Fruit fly (Drosophila melanogaster) whole organism, embryonic: ENCODE results near the gene rictor.
A peak's percentile ranks its signal among the peaks of the same experiment; 100 is the strongest.

Source experiments
- Awh ChIP-seq: fragments of 200-800 bp; sonication (Bioruptor generic); IDR thresholded peaks from 2 replicates; pipeline ENCODE4, ENCODE4 v1.3.6; 2022; ENCODE audit warnings: missing biosample characterization, missing genetic modification characterization
- B-H1 ChIP-seq: fragments of 200-800 bp; sonication (Bioruptor generic); IDR thresholded peaks from 3 replicates; pipeline ENCODE4 v1.3.6; 2022; ENCODE audit warnings: missing biosample characterization, missing genetic modification characterization
- CG10321 ChIP-seq: fragments of 200-800 bp; sonication (Bioruptor generic); IDR thresholded peaks from 2 replicates; pipeline ENCODE4 v1.3.6; 2022; ENCODE audit warnings: missing biosample characterization, missing genetic modification characterization
- CG10543 ChIP-seq: fragments of 200-800 bp; sonication (Bioruptor generic); optimal IDR thresholded peaks from 3 replicates; lab custom pipeline; 2017; ENCODE audit warnings: missing biosample characterization, mild to moderate bottlenecking, missing genetic modification characterization, moderate library complexity
- CG10565 ChIP-seq: fragments of 200-800 bp; sonication (Bioruptor generic); optimal IDR thresholded peaks from 3 replicates; lab custom pipeline; 2016; ENCODE audit warnings: missing biosample characterization, mild to moderate bottlenecking, missing genetic modification characterization
- CG11093 ChIP-seq: fragments of 200-800 bp; sonication (Bioruptor generic); IDR thresholded peaks from 3 replicates; pipeline ENCODE4 v1.3.6; 2022; ENCODE audit warnings: missing biosample characterization, missing genetic modification characterization
- CG11398 ChIP-seq: fragments of 200-800 bp; sonication (Bioruptor generic); optimal IDR thresholded peaks from 2 replicates; lab custom pipeline; 2016; ENCODE audit warnings: missing biosample characterization, missing genetic modification characterization
- CG11695 ChIP-seq: fragments of 200-800 bp; sonication (Bioruptor generic); IDR thresholded peaks from 3 replicates; pipeline ENCODE4 v1.3.6; 2022; ENCODE audit warnings: missing biosample characterization, missing genetic modification characterization
- CG12219 ChIP-seq: fragments of 200-800 bp; sonication (Bioruptor generic); optimal IDR thresholded peaks from 3 replicates; lab custom pipeline; 2018; ENCODE audit warnings: missing biosample characterization, mild to moderate bottlenecking, missing genetic modification characterization
- CG1233 ChIP-seq: fragments of 200-800 bp; sonication (Bioruptor generic); optimal IDR thresholded peaks from 4 replicates; lab custom pipeline; 2018; ENCODE audit warnings: missing biosample characterization, mild to moderate bottlenecking, missing genetic modification characterization
- CG14710 ChIP-seq: fragments of 200-800 bp; sonication (Bioruptor generic); optimal IDR thresholded peaks from 3 replicates; lab custom pipeline; 2019; ENCODE audit warnings: missing biosample characterization, mild to moderate bottlenecking, missing genetic modification characterization, moderate library complexity
- CG14965 ChIP-seq: fragments of 200-800 bp; sonication (Bioruptor generic); optimal IDR thresholded peaks from 2 replicates; lab custom pipeline; 2016; ENCODE audit warnings: missing biosample characterization, missing genetic modification characterization, borderline replicate concordance
- CG15479 ChIP-seq: fragments of 200-800 bp; sonication (Bioruptor generic); optimal IDR thresholded peaks from 3 replicates; lab custom pipeline; 2019; ENCODE audit warnings: missing biosample characterization, mild to moderate bottlenecking, missing genetic modification characterization, moderate library complexity
- CG15514 ChIP-seq: fragments of 200-800 bp; sonication (Bioruptor generic); optimal IDR thresholded peaks from 3 replicates; lab custom pipeline; 2017; ENCODE audit warnings: missing biosample characterization, missing genetic modification characterization, mild to moderate bottlenecking, moderate library complexity, missing genetic modification reagents
- CG1647 ChIP-seq: fragments of 200-800 bp; sonication (Bioruptor generic); optimal IDR thresholded peaks from 3 replicates; lab custom pipeline; 2016; ENCODE audit warnings: missing biosample characterization, missing genetic modification characterization
- CG17361 ChIP-seq: fragments of 200-800 bp; sonication (Bioruptor generic); IDR thresholded peaks from 3 replicates; pipeline ENCODE4 v1.3.6; 2022; ENCODE audit warnings: missing biosample characterization, missing genetic modification characterization
- CG3163 ChIP-seq: fragments of 200-800 bp; sonication (Bioruptor generic); optimal IDR thresholded peaks from 3 replicates; lab custom pipeline; 2016; ENCODE audit warnings: missing biosample characterization, missing genetic modification characterization
- CG32532 ChIP-seq: fragments of 200-800 bp; sonication (Bioruptor generic); IDR thresholded peaks from 2 replicates; pipeline ENCODE4 v1.3.6; 2022; ENCODE audit warnings: missing biosample characterization, missing genetic modification characterization
- CG34376 ChIP-seq: fragments of 200-800 bp; sonication (Bioruptor generic); optimal IDR thresholded peaks from 2 replicates; lab custom pipeline; 2018; ENCODE audit warnings: missing biosample characterization, mild to moderate bottlenecking, missing genetic modification characterization
- CG4424 ChIP-seq: fragments of 200-800 bp; sonication (Bioruptor generic); optimal IDR thresholded peaks from 3 replicates; lab custom pipeline; 2016; ENCODE audit warnings: missing biosample characterization, missing genetic modification characterization
- CG9932 ChIP-seq: fragments of 200-800 bp; sonication (Bioruptor generic); IDR thresholded peaks from 2 replicates; pipeline ENCODE4 v1.3.6; 2022; ENCODE audit warnings: missing biosample characterization, missing genetic modification characterization
- D ChIP-seq, 2 experiments: fragments of 200-800 bp in 1 of 2; fragments of >200 bp in 1 of 2; sonication (Bioruptor generic) in 1 of 2; optimal IDR thresholded peaks; 2 replicates in 1 of 2; 3 replicates in 1 of 2; lab custom pipeline; 2017; ENCODE audit warnings: mild to moderate bottlenecking in 1 of 2, missing biosample characterization in 1 of 2, missing genetic modification characterization in 1 of 2, missing genetic modification reagents in 1 of 2
- Doc3 ChIP-seq: fragments of 200-800 bp; sonication (Bioruptor generic); IDR thresholded peaks from 3 replicates; pipeline ENCODE4 v1.3.6; 2022; ENCODE audit warnings: missing biosample characterization, missing genetic modification characterization; ENCODE audit not compliant: partially characterized antibody
- E2f2 ChIP-seq: fragments of 200-800 bp; sonication (Bioruptor generic); IDR thresholded peaks from 2 replicates; pipeline ENCODE4 v1.3.6; 2022; ENCODE audit warnings: missing biosample characterization, missing genetic modification characterization
- HLH4C ChIP-seq: fragments of 200-800 bp; sonication (Bioruptor generic); IDR thresholded peaks from 3 replicates; pipeline ENCODE4 v1.3.6; 2022; ENCODE audit warnings: missing biosample characterization, missing genetic modification characterization; ENCODE audit not compliant: partially characterized antibody
- Hand ChIP-seq: fragments of 200-800 bp; sonication (Bioruptor generic); optimal IDR thresholded peaks from 2 replicates; lab custom pipeline; 2017; ENCODE audit warnings: mild to moderate bottlenecking, missing biosample characterization, missing genetic modification reagents, missing genetic modification characterization
- Lim3 ChIP-seq: fragments of 200-800 bp; sonication (Bioruptor generic); IDR thresholded peaks from 2 replicates; pipeline ENCODE4 v1.3.6; 2022; ENCODE audit warnings: missing biosample characterization, missing genetic modification characterization
- Opbp ChIP-seq: fragments of 200-800 bp; sonication (Bioruptor generic); IDR thresholded peaks from 3 replicates; pipeline ENCODE4 v1.3.6; 2022; ENCODE audit warnings: missing biosample characterization, missing genetic modification characterization; ENCODE audit not compliant: partially characterized antibody
- Poxn ChIP-seq: fragments of 200-800 bp; sonication (Bioruptor generic); IDR thresholded peaks from 2 replicates; pipeline ENCODE4 v1.3.6; 2022; ENCODE audit warnings: missing biosample characterization, missing genetic modification characterization
- Ravus ChIP-seq: fragments of 200-800 bp; sonication (Bioruptor generic); IDR thresholded peaks from 2 replicates; pipeline ENCODE4 v1.3.6; 2022; ENCODE audit warnings: missing biosample characterization, missing genetic modification characterization
- Sox102F ChIP-seq: fragments of 200-800 bp; sonication (Bioruptor generic); optimal IDR thresholded peaks from 2 replicates; lab custom pipeline; 2018; ENCODE audit warnings: missing biosample characterization, mild to moderate bottlenecking, missing genetic modification characterization, moderate library complexity
- Tbp ChIP-seq: fragments of >200 bp; optimal IDR thresholded peaks from 2 replicates; lab custom pipeline; 2018; ENCODE audit warnings: missing biosample characterization, missing genetic modification characterization
- ap ChIP-seq: fragments of 200-800 bp; sonication (Bioruptor generic); IDR thresholded peaks from 2 replicates; pipeline ENCODE4 v1.3.6; 2022; ENCODE audit warnings: missing biosample characterization, missing genetic modification characterization
- cas ChIP-seq: fragments of 200-800 bp; sonication (Bioruptor generic); IDR thresholded peaks from 2 replicates; pipeline ENCODE4 v1.3.6; 2022; ENCODE audit warnings: missing biosample characterization, missing genetic modification characterization
- cg ChIP-seq: fragments of 200-800 bp; sonication (Bioruptor generic); optimal IDR thresholded peaks from 3 replicates; lab custom pipeline; 2019; ENCODE audit warnings: missing biosample characterization, mild to moderate bottlenecking, missing genetic modification characterization, moderate library complexity
- croc ChIP-seq: fragments of 200-800 bp; sonication (Bioruptor generic); conservative IDR thresholded peaks from 3 replicates; pipeline ENCODE4 v1.3.6; 2022; ENCODE audit warnings: missing biosample characterization, missing genetic modification characterization
- fru ChIP-seq: fragments of >200 bp; optimal IDR thresholded peaks from 2 replicates; lab custom pipeline; 2017
- h ChIP-seq: fragments of >200 bp; optimal IDR thresholded peaks from 2 replicates; lab custom pipeline; 2017
- hb ChIP-seq: fragments of 200-800 bp; sonication (Bioruptor generic); IDR thresholded peaks from 3 replicates; pipeline ENCODE4 v1.3.6; 2022; ENCODE audit warnings: missing biosample characterization, missing genetic modification characterization; ENCODE audit not compliant: partially characterized antibody
- mirr ChIP-seq: fragments of 200-800 bp; sonication (Bioruptor generic); optimal IDR thresholded peaks from 3 replicates; lab custom pipeline; 2018; ENCODE audit warnings: missing biosample characterization, mild to moderate bottlenecking, missing genetic modification characterization
- nau ChIP-seq: fragments of 200-800 bp; sonication (Bioruptor generic); optimal IDR thresholded peaks from 3 replicates; lab custom pipeline; 2017; ENCODE audit warnings: missing biosample characterization, mild to moderate bottlenecking, missing genetic modification characterization, missing genetic modification reagents
- pan ChIP-seq, 4 experiments: fragments of >200 bp in 3 of 4; fragments of 200-800 bp in 1 of 4; sonication (Bioruptor generic) in 1 of 4; optimal IDR thresholded peaks in 3 of 4; IDR thresholded peaks in 1 of 4; 2 replicates each; pipeline versions ENCODE4 v1.3.6 to Lab custom; 2017 to 2022; ENCODE audit warnings: missing biosample characterization in 2 of 4, missing genetic modification characterization in 2 of 4, mixed read lengths in 1 of 4
- rib ChIP-seq: fragments of 200-800 bp; sonication (Bioruptor generic); IDR thresholded peaks from 2 replicates; pipeline ENCODE4 v1.3.6; 2022; ENCODE audit warnings: missing biosample characterization, missing genetic modification characterization
- run ChIP-seq: fragments of 200-800 bp; sonication (Bioruptor generic); optimal IDR thresholded peaks from 3 replicates; lab custom pipeline; 2018; ENCODE audit warnings: missing biosample characterization, mild to moderate bottlenecking, missing genetic modification characterization
- scrt ChIP-seq: fragments of 200-800 bp; sonication (Bioruptor generic); optimal IDR thresholded peaks from 2 replicates; lab custom pipeline; 2018; ENCODE audit warnings: missing biosample characterization, mild to moderate bottlenecking, missing genetic modification characterization, moderate library complexity
- sqz ChIP-seq: fragments of 200-800 bp; sonication (Bioruptor generic); optimal IDR thresholded peaks from 3 replicates; lab custom pipeline; 2018; ENCODE audit warnings: missing biosample characterization, mild to moderate bottlenecking, missing genetic modification characterization
- sr ChIP-seq: fragments of 200-800 bp; sonication (Bioruptor generic); IDR thresholded peaks from 3 replicates; pipeline ENCODE4 v1.3.6; 2022; ENCODE audit warnings: missing biosample characterization, missing genetic modification characterization
- ssp ChIP-seq: fragments of 200-800 bp; sonication (Bioruptor generic); IDR thresholded peaks from 2 replicates; pipeline ENCODE4 v1.3.6; 2022; ENCODE audit warnings: missing biosample characterization, missing genetic modification characterization
- stc ChIP-seq: fragments of 200-800 bp; sonication (Bioruptor generic); IDR thresholded peaks from 2 replicates; pipeline ENCODE4 v1.3.6; 2022; ENCODE audit warnings: missing biosample characterization, missing genetic modification characterization
- tup ChIP-seq: fragments of 200-800 bp; sonication (Bioruptor generic); optimal IDR thresholded peaks from 2 replicates; lab custom pipeline; 2016; ENCODE audit warnings: missing biosample characterization, mild to moderate bottlenecking, missing genetic modification characterization, moderate library complexity
- vvl ChIP-seq: fragments of 200-800 bp; sonication (Bioruptor generic); IDR thresholded peaks from 2 replicates; pipeline ENCODE4 v1.3.6; 2022; ENCODE audit warnings: missing biosample characterization, missing genetic modification characterization

Gene rictor

dm6 chrX:19225304-19225640 lies 35.8 kb downstream of the rictor start (continued):
- no peak for TF ChIP-seq CG11398 (GFP tag; lab: Kevin White, UChicago)
- no peak for TF ChIP-seq tup (GFP tag; lab: Kevin White, UChicago)
- 0 out of 3 replicates have a peak, but pooled peaks have one; percentile 43 for TF ChIP-seq sr (GFP tag; lab: Robert Waterston, UW)
- no peak for TF ChIP-seq CG10321
- no peak for TF ChIP-seq run (tag; lab: Kevin White, UChicago)
- TF ChIP-seq pan (optimal IDR thresholded peaks at IDR 0.05; lab: Kevin White, UChicago): no peak
- peak in 1 of 2 experiments; percentile 20 for TF ChIP-seq pan (GFP tag; optimal IDR thresholded peaks at IDR 0.05 in 1 of 2, IDR thresholded peaks at IDR 0.05 in 1 of 2)
- no peak for TF ChIP-seq sqz (GFP tag; lab: Kevin White, UChicago)
- TF ChIP-seq Opbp: no peak
- no peak for TF ChIP-seq Hand (GFP tag; lab: Kevin White, UChicago)
- no peak for TF ChIP-seq CG34376 (GFP tag; lab: Kevin White, UChicago)
- no peak for TF ChIP-seq CG10543
- TF ChIP-seq rib (GFP tag; lab: Robert Waterston, UW): peak; percentile 32; the same call in 1 of the 2 replicates
- no peak for TF ChIP-seq CG4424 (GFP tag; lab: Kevin White, UChicago)
- TF ChIP-seq CG11695 (GFP tag; lab: Robert Waterston, UW): no peak
- TF ChIP-seq CG14965 (GFP tag; lab: Kevin White, UChicago): no peak
- TF ChIP-seq D (optimal IDR thresholded peaks at IDR 0.05; lab: Kevin White, UChicago): no peak
- TF ChIP-seq D (GFP tag; optimal IDR thresholded peaks at IDR 0.05; lab: Kevin White, UChicago): no peak
- no peak for TF ChIP-seq ssp (GFP tag; lab: Robert Waterston, UW)
- no peak for TF ChIP-seq Tbp (GFP tag; lab: Kevin White, UChicago)
- no peak for TF ChIP-seq vvl (GFP tag; lab: Robert Waterston, UW)
- TF ChIP-seq CG17361 (GFP tag; lab: Robert Waterston, UW): peak; percentile 26; the same call in 2 of the 3 replicates
- TF ChIP-seq CG9932 (GFP tag; lab: Robert Waterston, UW): 0 out of 2 replicates have a peak, but pooled peaks have one; percentile 8
- TF ChIP-seq cas (GFP tag; lab: Robert Waterston, UW): no peak
- TF ChIP-seq Lim3: no peak
- no peak for TF ChIP-seq CG3163 (GFP tag; lab: Kevin White, UChicago)
- no peak for TF ChIP-seq nau (GFP tag; lab: Kevin White, UChicago)
- TF ChIP-seq cg (GFP tag; lab: Kevin White, UChicago): no peak
- TF ChIP-seq scrt (GFP tag; lab: Kevin White, UChicago): no peak
- TF ChIP-seq CG10565 (GFP tag; lab: Kevin White, UChicago): no peak
- no peak for TF ChIP-seq hb (GFP tag; lab: Robert Waterston, UW)
- TF ChIP-seq CG15479: no peak
- TF ChIP-seq CG1647: no peak
- no peak for TF ChIP-seq E2f2 (GFP tag; lab: Robert Waterston, UW)
- TF ChIP-seq HLH4C (GFP tag; lab: Robert Waterston, UW): no peak
- no peak for TF ChIP-seq Doc3 (GFP tag; lab: Robert Waterston, UW)
- TF ChIP-seq stc (GFP tag; lab: Robert Waterston, UW): no peak
- 0 out of 2 replicates have a peak, but pooled peaks have one; percentile 13 for TF ChIP-seq CG32532 (GFP tag; lab: Robert Waterston, UW)
- TF ChIP-seq Awh (GFP tag; lab: Robert Waterston, UW): no peak
- TF ChIP-seq fru: no peak
- no peak for TF ChIP-seq h
- no peak for TF ChIP-seq CG15514
- TF ChIP-seq CG11093: no peak
- TF ChIP-seq Poxn (GFP tag; lab: Robert Waterston, UW): no peak
- no peak for TF ChIP-seq mirr
- TF ChIP-seq CG12219 (GFP tag; lab: Kevin White, UChicago): no peak
- no peak for TF ChIP-seq Sox102F (GFP tag; lab: Kevin White, UChicago)
- TF ChIP-seq CG1233: no peak
- TF ChIP-seq Ravus (GFP tag; lab: Robert Waterston, UW): no peak
- TF ChIP-seq ap: no peak
- no peak for TF ChIP-seq croc (GFP tag; lab: Robert Waterston, UW)
- TF ChIP-seq B-H1 (GFP tag; lab: Robert Waterston, UW): no peak
- TF ChIP-seq CG14710 (tag; lab: Kevin White, UChicago): no peak
